Fruit fly (Drosophila melanogaster): ENCODE data around the gene Paics.

The Paics gene

DNA sequence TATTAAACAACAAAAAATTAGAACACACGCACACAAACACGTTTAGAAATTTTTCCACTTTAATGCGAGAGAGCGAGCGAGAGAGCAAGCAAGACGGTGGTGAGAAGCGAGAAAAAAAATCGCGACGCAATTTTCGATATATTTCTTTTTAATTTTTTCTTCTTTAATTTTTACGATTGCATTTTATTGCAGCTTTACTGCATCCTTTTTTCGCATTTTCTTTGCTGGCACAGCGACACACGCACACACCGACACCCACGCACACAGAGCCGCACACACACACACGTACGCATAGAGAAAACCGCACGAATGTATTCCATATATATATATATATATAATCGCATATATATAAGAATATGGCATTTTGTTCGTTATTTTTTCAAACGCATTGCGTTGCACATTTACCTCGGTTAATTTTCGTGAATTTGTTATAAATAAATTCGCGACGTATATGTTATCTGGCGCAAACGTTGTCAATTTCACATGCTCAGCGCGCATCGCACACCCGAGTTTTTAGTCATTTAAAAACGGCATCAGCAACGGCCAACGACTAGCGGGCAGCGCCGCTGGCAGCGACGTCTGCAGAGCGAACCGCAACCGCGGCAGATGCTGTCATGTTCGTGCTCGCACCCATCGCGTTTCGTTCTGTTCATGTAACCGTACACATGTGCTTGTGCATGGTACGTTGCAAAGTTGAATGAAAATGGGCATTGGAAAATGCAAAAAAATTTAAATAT lies 18.3 kb downstream of the Paics start, which contains the start of gene Smr:
Smr (minus strand) TSS at position 705 of the 737 bp plus-strand sequence.
- TF ChIP-seq CG16779 (tag; optimal IDR thresholded peaks at IDR 0.05) (no peak), Hr4 (GFP tag; optimal IDR thresholded peaks at IDR 0.05) (no peak), Eip78C (GFP tag) (peak; percentile 57), pdm3 (GFP tag; optimal IDR thresholded peaks at IDR 0.05) (no peak), CG31627 (GFP tag; optimal IDR thresholded peaks at IDR 0.05) (no peak), cyc (GFP tag; optimal IDR thresholded peaks at IDR 0.05) (no peak), CG11902 (GFP tag; optimal IDR thresholded peaks at IDR 0.05) (no peak), CG6854 (GFP tag; optimal IDR thresholded peaks at IDR 0.05) (peak; percentile 10), Hr39 (GFP tag; optimal IDR thresholded peaks at IDR 0.05) (no peak), CG3032 (tag; optimal IDR thresholded peaks at IDR 0.05) (no peak), CG7368 (GFP tag; optimal IDR thresholded peaks at IDR 0.05) (no peak), CG10669 (GFP tag; optimal IDR thresholded peaks at IDR 0.05) (no peak), OdsH (GFP tag; optimal IDR thresholded peaks at IDR 0.05) (no peak), Smox (GFP tag; optimal IDR thresholded peaks at IDR 0.05) (no peak), Hr38 (GFP tag; optimal IDR thresholded peaks at IDR 0.05) (no peak), Blimp-1 (GFP tag; optimal IDR thresholded peaks at IDR 0.05) (no peak), Eip93F (GFP tag; optimal IDR thresholded peaks at IDR 0.05) (peak; percentile 23), spab (GFP tag; optimal IDR thresholded peaks at IDR 0.05) (no peak), CG34406 (GFP tag; optimal IDR thresholded peaks at IDR 0.05) (no peak), esn (GFP tag; optimal IDR thresholded peaks at IDR 0.05) (no peak), dac (GFP tag; optimal IDR thresholded peaks at IDR 0.05) (no peak), Gug (GFP tag; IDR thresholded peaks at IDR 0.05) (no peak), CG6163 (GFP tag; IDR thresholded peaks at IDR 0.05) (no peak; the same call in 2 of the 3 replicates), CG4318 (GFP tag; optimal IDR thresholded peaks at IDR 0.05) (no peak), CG8632 (GFP tag; optimal IDR thresholded peaks at IDR 0.05) (no peak), CG10631 (GFP tag; optimal IDR thresholded peaks at IDR 0.05) (no peak), Lpt (GFP tag; optimal IDR thresholded peaks at IDR 0.05) (no peak), CG15336 (GFP tag; IDR thresholded peaks at IDR 0.05) (0 out of 2 replicates have a peak, but pooled peaks have one; percentile 28), fd59A (GFP tag; optimal IDR thresholded peaks at IDR 0.05) (no peak), Sox102F (GFP tag; optimal IDR thresholded peaks at IDR 0.05) (no peak), Sox14 (GFP tag; optimal IDR thresholded peaks at IDR 0.05) (no peak), CG32006 (GFP tag; optimal IDR thresholded peaks at IDR 0.05) (no peak), CG6276 (GFP tag; optimal IDR thresholded peaks at IDR 0.05) (no peak), CG11294 (GFP tag; IDR thresholded peaks at IDR 0.05) (no peak), salr (GFP tag; optimal IDR thresholded peaks at IDR 0.05) (no peak), CG6792 (GFP tag; optimal IDR thresholded peaks at IDR 0.05) (no peak), dsx (GFP tag; optimal IDR thresholded peaks at IDR 0.05; ENCODE audit: poor library complexity, severe bottlenecking) (peak; percentile 47), CG3919 (GFP tag; optimal IDR thresholded peaks at IDR 0.05) (no peak), CG6808 (GFP tag; optimal IDR thresholded peaks at IDR 0.05) (no peak), CG1621 (tag; optimal IDR thresholded peaks at IDR 0.05) (no peak), Ets21C (GFP tag; optimal IDR thresholded peaks at IDR 0.05) (no peak), svp (GFP tag) (peak; percentile 78), CG11762 (GFP tag; optimal IDR thresholded peaks at IDR 0.05; ENCODE audit: insufficient read depth) (no peak), CG9139 (GFP tag; optimal IDR thresholded peaks at IDR 0.05) (peak; percentile 10), lz (GFP tag; optimal IDR thresholded peaks at IDR 0.05) (no peak), fkh (GFP tag; optimal IDR thresholded peaks at IDR 0.05) (peak; percentile 27), achi (GFP tag; optimal IDR thresholded peaks at IDR 0.05) (no peak), Ets96B (tag; optimal IDR thresholded peaks at IDR 0.05) (no peak), fd85E (GFP tag; optimal IDR thresholded peaks at IDR 0.05) (no peak), Eip75B (GFP tag; optimal IDR thresholded peaks at IDR 0.05) (no peak), ss (GFP tag; optimal IDR thresholded peaks at IDR 0.05) (peak; percentile 29 to 36)

Data from whole organism, prepupa.